Fruit fly (Drosophila melanogaster): ENCODE measurements around the gene MYPT-75D.
A peak's percentile ranks its signal among the peaks of the same experiment; 100 is the strongest.

- TF ChIP-seq Rel (GFP tag; optimal IDR thresholded peaks at IDR 0.05) (no peak), Rel (tag; optimal IDR thresholded peaks at IDR 0.05) (peak; percentile 92), pan (optimal IDR thresholded peaks at IDR 0.05) (no peak), jim (GFP tag; optimal IDR thresholded peaks at IDR 0.05) (no peak), h (GFP tag; optimal IDR thresholded peaks at IDR 0.05) (no peak), ey (GFP tag; optimal IDR thresholded peaks at IDR 0.05) (no peak), rgr (GFP tag; optimal IDR thresholded peaks at IDR 0.05) (no peak), tai (GFP tag; optimal IDR thresholded peaks at IDR 0.05) (no peak)
Measured at dm6 chr3L:18632187-18632635, 6.5 kb downstream of the MYPT-75D start.
